Fruit fly (Drosophila melanogaster) whole organism, pupa: ENCODE measurements around the gene CG6125.

Source experiments
- CG10348 ChIP-seq: fragments of 200-800 bp; sonication (Bioruptor generic); IDR thresholded peaks from 2 replicates; pipeline ENCODE4 v1.3.6; 2022; ENCODE audit warnings: missing biosample characterization, missing genetic modification characterization
- CG14655 ChIP-seq: fragments of 200-800 bp; sonication (Bioruptor generic); optimal IDR thresholded peaks from 3 replicates; lab custom pipeline; 2017; ENCODE audit warnings: mild to moderate bottlenecking, missing biosample characterization, missing genetic modification reagents, missing genetic modification characterization
- CG17806 ChIP-seq: fragments of 200-800 bp; sonication (Bioruptor generic); optimal IDR thresholded peaks from 2 replicates; lab custom pipeline; 2018; ENCODE audit warnings: missing biosample characterization, mild to moderate bottlenecking, missing genetic modification characterization, moderate library complexity
- CG4496 ChIP-seq: fragments of 200-800 bp; sonication (Bioruptor generic); IDR thresholded peaks from 3 replicates; pipeline ENCODE4 v1.3.6; 2022; ENCODE audit warnings: missing biosample characterization, missing genetic modification characterization
- EcR ChIP-seq: fragments of 200-800 bp; sonication (Bioruptor generic); optimal IDR thresholded peaks from 3 replicates; lab custom pipeline; 2019; ENCODE audit warnings: missing biosample characterization, missing genetic modification characterization, mild to moderate bottlenecking, moderate library complexity, missing genetic modification reagents
- Ets98B ChIP-seq: fragments of 200-800 bp; sonication (Bioruptor generic); IDR thresholded peaks from 2 replicates; pipeline ENCODE4 v1.3.6; 2022; ENCODE audit warnings: missing biosample characterization, missing genetic modification characterization
- rn ChIP-seq: fragments of 200-800 bp; sonication (Bioruptor generic); IDR thresholded peaks from 2 replicates; pipeline ENCODE4 v1.3.6; 2022; ENCODE audit warnings: missing biosample characterization, missing genetic modification characterization

DNA sequence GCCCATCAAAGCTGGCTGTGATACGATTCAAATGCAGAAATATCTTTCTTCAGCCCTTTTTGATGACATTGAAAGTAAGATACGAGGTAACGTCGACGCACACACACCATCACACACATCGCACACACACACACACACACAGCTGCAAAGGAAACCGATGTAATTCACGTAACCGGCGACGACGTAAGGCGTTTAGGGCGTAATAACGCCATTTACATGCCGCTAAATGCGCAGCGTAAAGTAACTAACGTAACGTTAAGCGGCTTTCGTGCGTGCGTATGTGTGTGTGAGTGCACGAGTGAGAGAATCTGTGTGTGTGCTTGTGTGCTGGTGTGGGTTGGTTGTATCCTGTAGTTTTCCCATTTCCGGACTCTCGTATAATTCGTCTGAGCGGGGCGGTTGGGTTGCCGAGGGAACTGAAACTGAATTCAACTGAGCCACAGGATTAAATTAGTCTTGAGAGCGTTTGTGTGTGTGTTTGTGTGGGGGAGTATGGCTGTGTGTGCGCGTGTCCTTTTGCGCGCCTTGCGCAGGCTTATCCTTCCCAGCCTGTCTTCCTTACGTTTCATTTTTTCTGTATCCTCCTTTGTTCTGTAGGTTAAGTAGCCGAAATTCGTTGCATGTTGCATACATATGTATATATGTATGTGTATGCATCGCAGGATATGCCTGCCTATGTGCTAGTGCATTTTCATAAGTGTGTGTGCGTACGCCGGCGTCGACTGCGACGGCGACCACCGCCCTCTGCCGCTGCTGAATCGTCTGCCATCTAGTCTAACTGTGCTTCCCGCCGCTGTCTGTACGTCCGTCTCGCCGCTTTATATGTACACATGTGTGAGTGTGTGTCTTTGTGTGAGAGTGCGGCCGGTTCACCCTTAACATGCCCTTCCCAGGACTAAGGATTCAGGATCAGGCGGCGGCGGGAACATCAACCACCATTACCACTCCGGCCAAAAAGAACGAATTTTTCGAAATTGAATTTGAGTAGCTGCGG lies 11.2 kb upstream of the CG6125 start:
- TF ChIP-seq rn (no peak), Ets98B (no peak), CG10348 (GFP tag; lab: Robert Waterston, UW) (no peak), CG17806 (no peak), EcR (GFP tag; lab: Kevin White, UChicago) (no peak), CG4496 (GFP tag; lab: Robert Waterston, UW) (no peak), CG14655 (GFP tag; lab: Kevin White, UChicago) (no peak)
